Worm (Caenorhabditis elegans): ENCODE measurements around the gene nhr-257.

The nhr-257 gene

DNA sequence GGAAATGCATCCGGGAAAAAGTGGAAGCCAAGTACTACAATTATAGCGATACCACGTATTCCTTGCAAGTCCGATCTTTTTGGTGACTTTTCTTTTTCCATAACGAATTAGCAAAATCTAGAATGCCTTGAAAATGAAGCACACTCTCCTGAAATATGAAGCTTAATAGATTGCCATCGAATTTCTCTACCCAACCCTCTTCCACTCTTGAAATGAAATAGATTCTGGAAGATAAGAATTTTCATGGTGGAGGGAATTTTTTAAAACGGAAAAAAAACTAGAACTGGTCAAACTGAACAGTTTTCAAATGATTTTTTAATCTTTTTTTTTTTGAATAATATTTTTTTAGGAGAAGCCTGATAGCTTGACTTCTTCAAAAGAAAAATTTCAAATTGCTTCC, 8.1 kb downstream of the nhr-257 start, which contains the start of gene oac-11:
Gene oac-11, minus strand, starts transcription at position 101 of the 400 bp plus-strand sequence.
- TF ChIP-seq mec-3 (tag; optimal IDR thresholded peaks at IDR 0.05; ENCODE audit: borderline replicate concordance) (no peak), hlh-30 (tag; optimal IDR thresholded peaks at IDR 0.05; ENCODE audit: insufficient read depth) (no peak), pros-1 (tag; optimal IDR thresholded peaks at IDR 0.05) (no peak), unc-86 (tag; optimal IDR thresholded peaks at IDR 0.05) (no peak), ceh-48 (tag; optimal IDR thresholded peaks at IDR 0.05) (no peak), Y22D7AL.16 (tag; optimal IDR thresholded peaks at IDR 0.05) (no peak), ceh-18 (tag; optimal IDR thresholded peaks at IDR 0.05) (no peak), lin-11 (tag; optimal IDR thresholded peaks at IDR 0.05) (no peak), unc-42 (tag; optimal IDR thresholded peaks at IDR 0.05) (no peak), hlh-8 (tag; optimal IDR thresholded peaks at IDR 0.05) (no peak)

DNA sequence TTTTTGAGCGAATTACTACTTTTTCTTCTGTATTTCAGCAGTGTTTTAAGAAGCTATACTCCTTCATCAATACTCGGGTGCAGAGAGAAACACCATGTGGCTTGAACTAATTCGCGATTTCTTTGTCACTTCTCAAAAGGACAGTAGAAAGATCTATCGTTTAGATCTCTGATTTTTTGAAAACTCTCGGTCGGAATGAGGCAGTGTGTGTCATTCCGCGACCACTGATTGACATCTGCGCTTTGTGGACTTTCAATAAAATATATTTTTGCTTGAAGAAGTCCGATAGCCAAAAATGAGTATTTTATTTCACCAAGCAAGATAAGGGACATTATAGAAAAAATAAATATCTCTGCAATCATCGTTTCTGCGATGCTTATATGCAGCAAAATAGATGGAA, 9.3 kb downstream of the nhr-257 start:
- TF ChIP-seq unc-3 (GFP tag; conservative IDR thresholded peaks at IDR 0.05) = no peak
- no peak for TF ChIP-seq unc-3 (tag; optimal IDR thresholded peaks at IDR 0.05)
- no peak for TF ChIP-seq hlh-6 (tag; optimal IDR thresholded peaks at IDR 0.05)
- TF ChIP-seq madf-2 (tag; optimal IDR thresholded peaks at IDR 0.05) = no peak
- no peak for TF ChIP-seq hlh-30 (tag; optimal IDR thresholded peaks at IDR 0.05; ENCODE audit: insufficient read depth)
- no peak for TF ChIP-seq fkh-6 (tag; optimal IDR thresholded peaks at IDR 0.05)
- no peak for TF ChIP-seq ahr-1 (tag; optimal IDR thresholded peaks at IDR 0.05)
- TF ChIP-seq K09A11.1 (tag; optimal IDR thresholded peaks at IDR 0.05; ENCODE audit: insufficient read depth) = no peak
- no peak for TF ChIP-seq eyg-1 (tag; optimal IDR thresholded peaks at IDR 0.05)
- no peak for TF ChIP-seq lin-11 (tag; optimal IDR thresholded peaks at IDR 0.05)
- TF ChIP-seq ama-1 (optimal IDR thresholded peaks at IDR 0.05) = no peak
- no peak for TF ChIP-seq pqm-1 (tag; optimal IDR thresholded peaks at IDR 0.05)
- TF ChIP-seq ceh-19 (GFP tag; optimal IDR thresholded peaks at IDR 0.05) = no peak
- no peak for TF ChIP-seq odd-2 (tag; optimal IDR thresholded peaks at IDR 0.05)
- no peak for TF ChIP-seq nhr-232 (tag; optimal IDR thresholded peaks at IDR 0.05)
- TF ChIP-seq dmd-4 (tag; optimal IDR thresholded peaks at IDR 0.05; ENCODE audit: borderline replicate concordance) = no peak
- TF ChIP-seq sdc-2 (tag; optimal IDR thresholded peaks at IDR 0.05) = no peak
- TF ChIP-seq ceh-34 (tag; optimal IDR thresholded peaks at IDR 0.05) = no peak
- no peak for TF ChIP-seq pax-1 (tag; optimal IDR thresholded peaks at IDR 0.05)

DNA sequence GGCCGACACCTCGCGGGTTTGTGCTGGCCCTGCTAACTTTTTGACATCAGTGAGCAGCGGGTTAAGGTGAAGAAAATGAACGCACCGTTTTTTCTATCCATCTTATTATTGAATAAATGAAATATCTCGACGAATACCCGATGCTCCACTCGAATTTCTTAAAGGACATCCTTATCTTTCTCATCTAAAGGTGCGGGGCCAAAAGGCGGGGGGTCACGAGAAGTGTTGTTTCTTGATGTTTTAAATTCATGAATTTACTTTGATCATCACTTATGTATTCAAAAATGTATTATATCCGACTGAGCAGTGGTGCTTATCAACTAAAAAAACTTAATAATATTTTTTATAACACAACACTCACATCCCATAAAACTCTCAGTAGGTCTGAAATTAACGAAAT, 11.9 kb downstream of the nhr-257 start, which contains the start of gene nhr-261:
Gene nhr-261, minus strand, starts transcription at position 101 of the 400 bp plus-strand sequence.
- TF ChIP-seq nhr-11 (tag; optimal IDR thresholded peaks at IDR 0.05) (no peak), nfya-1 (tag; optimal IDR thresholded peaks at IDR 0.05) (no peak), ceh-31 (tag; optimal IDR thresholded peaks at IDR 0.05) (no peak), ztf-16 (tag; optimal IDR thresholded peaks at IDR 0.05) (no peak), ama-1 (optimal IDR thresholded peaks at IDR 0.05) (no peak), pag-3 (tag; optimal IDR thresholded peaks at IDR 0.05; ENCODE audit: borderline replicate concordance) (no peak), pha-2 (tag; optimal IDR thresholded peaks at IDR 0.05) (no peak), ceh-30 (tag; optimal IDR thresholded peaks at IDR 0.05) (no peak), ceh-34 (tag; optimal IDR thresholded peaks at IDR 0.05) (no peak), fax-1 (tag; optimal IDR thresholded peaks at IDR 0.05) (no peak), pqm-1 (tag; optimal IDR thresholded peaks at IDR 0.05) (no peak), dve-1 (tag; optimal IDR thresholded peaks at IDR 0.05) (no peak), pax-1 (tag; optimal IDR thresholded peaks at IDR 0.05) (no peak)

DNA sequence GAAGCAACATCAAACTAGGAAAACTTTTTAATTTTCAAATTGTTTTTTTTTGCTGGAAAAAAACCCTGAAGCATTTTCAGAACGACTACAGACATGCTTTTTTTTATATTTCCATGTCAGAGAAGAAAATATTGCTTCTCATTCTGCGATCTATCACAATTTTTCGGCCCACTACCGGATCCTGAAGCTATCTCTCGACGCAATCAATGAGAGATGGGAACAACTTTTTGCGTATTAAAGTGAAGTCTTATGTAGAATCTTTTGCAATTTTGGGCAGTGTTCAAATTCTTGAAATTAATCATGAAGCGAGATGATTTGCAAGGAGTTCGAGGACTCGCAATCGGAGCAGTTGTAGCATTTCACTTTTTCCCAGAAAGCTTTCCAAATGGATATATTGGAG, 16.8 kb downstream of the nhr-257 start, which contains the start of gene oac-10:
Gene oac-10, plus strand, starts transcription at position 301 of the 400 bp plus-strand sequence.
- TF ChIP-seq ceh-14 (tag; optimal IDR thresholded peaks at IDR 0.05) (no peak), T23F11.4 (GFP tag; optimal IDR thresholded peaks at IDR 0.05) (no peak), pag-3 (tag; optimal IDR thresholded peaks at IDR 0.05; ENCODE audit: borderline replicate concordance) (no peak), pha-2 (tag; optimal IDR thresholded peaks at IDR 0.05) (no peak), npax-4 (tag; optimal IDR thresholded peaks at IDR 0.05) (no peak), fkh-10 (GFP tag; optimal IDR thresholded peaks at IDR 0.05) (no peak), nhr-11 (tag; optimal IDR thresholded peaks at IDR 0.05) (no peak), eyg-1 (tag; optimal IDR thresholded peaks at IDR 0.05) (no peak), ceh-45 (GFP tag; IDR thresholded peaks at IDR 0.05) (no peak), ceh-30 (tag; optimal IDR thresholded peaks at IDR 0.05) (no peak)
